Worm (Caenorhabditis elegans) whole organism, early embryonic: ENCODE data around the gene acr-8.

Experiments
- B0310.2 ChIP-seq: sonication (generic microtip); optimal IDR thresholded peaks from 2 replicates; lab custom pipeline; 2016; ENCODE audit warnings: mild to moderate bottlenecking, missing genetic modification characterization, missing compliant biosample characterization
- F13C5.2 ChIP-seq: sonication (generic microtip); optimal IDR thresholded peaks from 2 replicates; lab custom pipeline; 2017; ENCODE audit warnings: mild to moderate bottlenecking, missing genetic modification characterization, inconsistent platforms, missing compliant biosample characterization
- aly-1 ChIP-seq: sonication (generic microtip); optimal IDR thresholded peaks from 2 replicates; lab custom pipeline; 2016; ENCODE audit warnings: missing genetic modification characterization, missing compliant biosample characterization
- ama-1 ChIP-seq: fragments of 150-350 bp; optimal IDR thresholded peaks from 2 replicates; lab custom pipeline; 2014
- ceh-13 ChIP-seq: fragments of 200-800 bp; sonication (Bioruptor generic); optimal IDR thresholded peaks from 2 replicates; lab custom pipeline; 2018; ENCODE audit warnings: mild to moderate bottlenecking, missing genetic modification characterization, missing compliant biosample characterization
- ceh-36 ChIP-seq: sonication (generic microtip); optimal IDR thresholded peaks from 2 replicates; lab custom pipeline; 2016; ENCODE audit warnings: missing genetic modification characterization, inconsistent platforms, missing compliant biosample characterization
- ets-7 ChIP-seq: sonication (generic microtip); optimal IDR thresholded peaks from 2 replicates; lab custom pipeline; 2016; ENCODE audit warnings: missing genotype, missing genetic modification characterization, missing compliant biosample characterization
- flt-1 ChIP-seq: fragments of 200-800 bp; sonication (Bioruptor generic); IDR thresholded peaks from 2 replicates; pipeline ENCODE4 v1.3.6; 2022; ENCODE audit warnings: missing genetic modification characterization, missing compliant biosample characterization
- hmbx-1 ChIP-seq: sonication (generic microtip); optimal IDR thresholded peaks from 2 replicates; lab custom pipeline; 2016; ENCODE audit warnings: mild to moderate bottlenecking, missing genetic modification characterization, missing compliant biosample characterization
- hmg-4 ChIP-seq: fragments of 200-800 bp; sonication (Bioruptor generic); optimal IDR thresholded peaks from 2 replicates; lab custom pipeline; 2018; ENCODE audit warnings: mild to moderate bottlenecking, missing genetic modification characterization, missing compliant biosample characterization
- hnd-1 ChIP-seq: sonication (generic microtip); optimal IDR thresholded peaks from 2 replicates; lab custom pipeline; 2016; ENCODE audit warnings: missing genetic modification characterization, missing compliant biosample characterization
- pes-1 ChIP-seq: fragments of 200-800 bp; sonication (Bioruptor generic); IDR thresholded peaks from 2 replicates; pipeline ENCODE4 v1.3.6; 2022; ENCODE audit warnings: missing genetic modification reagents, missing genetic modification characterization, missing compliant biosample characterization
- scrt-1 ChIP-seq: fragments of 200-800 bp; sonication (Bioruptor generic); IDR thresholded peaks from 2 replicates; pipeline ENCODE4 v1.3.6; 2022; ENCODE audit warnings: missing genetic modification characterization, missing compliant biosample characterization
- sea-1 ChIP-seq: fragments of 200-800 bp; sonication (Bioruptor generic); conservative IDR thresholded peaks from 2 replicates; pipeline ENCODE4 v1.3.6; 2022; ENCODE audit warnings: missing genetic modification characterization, missing compliant biosample characterization
- tbx-11 ChIP-seq: fragments of 200-800 bp; sonication (Bioruptor generic); IDR thresholded peaks from 2 replicates; pipeline ENCODE4 v1.3.6; 2022; ENCODE audit warnings: missing genetic modification characterization, missing compliant biosample characterization
- tbx-37 ChIP-seq: fragments of 200-800 bp; sonication (Bioruptor generic); conservative IDR thresholded peaks from 2 replicates; pipeline ENCODE4 v1.3.6; 2022; ENCODE audit warnings: missing genetic modification reagents, missing genetic modification characterization, missing compliant biosample characterization
- tra-4 ChIP-seq: sonication (generic microtip); optimal IDR thresholded peaks from 2 replicates; lab custom pipeline; 2017; ENCODE audit warnings: missing genetic modification characterization, missing compliant biosample characterization

The acr-8 gene

ce11 chrX:10391174-10391573 is 21.4 kb upstream of the acr-8 start:
- TF ChIP-seq tra-4 (tag; lab: Kevin White, UChicago) (no peak), pes-1 (no peak), hmg-4 (GFP tag; lab: Kevin White, UChicago) (no peak), tbx-37 (GFP tag; lab: Robert Waterston, UW) (no peak; the same call in 1 of the 2 replicates), hmbx-1 (no peak), ama-1 (no peak), flt-1 (GFP tag; lab: Robert Waterston, UW) (no peak), ceh-36 (tag; lab: Kevin White, UChicago) (no peak), F13C5.2 (tag; lab: Kevin White, UChicago) (no peak), B0310.2 (no peak), tbx-11 (no peak)

ce11 chrX:10392792-10393191 is 19.7 kb upstream of the acr-8 start:
- no peak for TF ChIP-seq hmbx-1
- TF ChIP-seq F13C5.2 (tag; lab: Kevin White, UChicago): no peak
- TF ChIP-seq hmg-4 (GFP tag; lab: Kevin White, UChicago): no peak
- no peak for TF ChIP-seq flt-1 (GFP tag; lab: Robert Waterston, UW)
- no peak for TF ChIP-seq hnd-1 (tag; lab: Kevin White, UChicago)
- TF ChIP-seq scrt-1 (GFP tag; lab: Robert Waterston, UW): no peak
- no peak for TF ChIP-seq tbx-37 (GFP tag; lab: Robert Waterston, UW)
- TF ChIP-seq tbx-11: no peak
- TF ChIP-seq sea-1 (GFP tag; lab: Robert Waterston, UW): no peak
- no peak for TF ChIP-seq B0310.2
- TF ChIP-seq aly-1 (tag; lab: Kevin White, UChicago): no peak
- no peak for TF ChIP-seq pes-1
- no peak for TF ChIP-seq tra-4 (tag; lab: Kevin White, UChicago)
- no peak for TF ChIP-seq ceh-36 (tag; lab: Kevin White, UChicago)
- no peak for TF ChIP-seq ama-1
- no peak for TF ChIP-seq ceh-13 (GFP tag; lab: Kevin White, UChicago)

ce11 chrX:10393362-10393761 is 19.2 kb upstream of the acr-8 start:
- no peak for TF ChIP-seq scrt-1 (GFP tag; lab: Robert Waterston, UW)

ce11 chrX:10394238-10394637 is 18.3 kb upstream of the acr-8 start:
- TF ChIP-seq ets-7 (tag; lab: Kevin White, UChicago) (no peak), hmg-4 (GFP tag; lab: Kevin White, UChicago) (peak; percentile 54), ceh-13 (GFP tag; lab: Kevin White, UChicago) (no peak)

ce11 chrX:10395177-10395576 is 17.3 kb upstream of the acr-8 start:
- TF ChIP-seq ets-7 (tag; lab: Kevin White, UChicago) (no peak), tbx-37 (GFP tag; lab: Robert Waterston, UW) (no peak), F13C5.2 (tag; lab: Kevin White, UChicago) (no peak), scrt-1 (GFP tag; lab: Robert Waterston, UW) (no peak), ceh-13 (GFP tag; lab: Kevin White, UChicago) (no peak), ama-1 (no peak), tra-4 (tag; lab: Kevin White, UChicago) (no peak)

ce11 chrX:10395668-10396067 is 16.9 kb upstream of the acr-8 start:
- TF ChIP-seq ets-7 (tag; lab: Kevin White, UChicago) (no peak), tbx-11 (0 out of 2 replicates have a peak, but pooled peaks have one; percentile 33), hmg-4 (GFP tag; lab: Kevin White, UChicago) (peak; percentile 88), F13C5.2 (tag; lab: Kevin White, UChicago) (no peak), ama-1 (no peak), pes-1 (no peak), tra-4 (tag; lab: Kevin White, UChicago) (no peak), ceh-13 (GFP tag; lab: Kevin White, UChicago) (peak; percentile 32), B0310.2 (peak; percentile 75), aly-1 (tag; lab: Kevin White, UChicago) (peak; percentile 70), flt-1 (GFP tag; lab: Robert Waterston, UW) (no peak)

- no peak for TF ChIP-seq tbx-37 (GFP tag; lab: Robert Waterston, UW)
- TF ChIP-seq pes-1: no peak
- TF ChIP-seq ceh-36 (tag; lab: Kevin White, UChicago): no peak
- no peak for TF ChIP-seq scrt-1 (GFP tag; lab: Robert Waterston, UW)
- TF ChIP-seq F13C5.2 (tag; lab: Kevin White, UChicago): no peak
- TF ChIP-seq ama-1: no peak
- TF ChIP-seq hmbx-1: no peak
- no peak for TF ChIP-seq aly-1 (tag; lab: Kevin White, UChicago)
- TF ChIP-seq hmg-4 (GFP tag; lab: Kevin White, UChicago): peak; percentile 65
- 0 out of 2 replicates have a peak, but pooled peaks have one; percentile 26 for TF ChIP-seq tbx-11
- TF ChIP-seq hnd-1 (tag; lab: Kevin White, UChicago): no peak
- TF ChIP-seq B0310.2: no peak
- no peak for TF ChIP-seq ets-7 (tag; lab: Kevin White, UChicago)
- no peak for TF ChIP-seq ceh-13 (GFP tag; lab: Kevin White, UChicago)
- TF ChIP-seq sea-1 (GFP tag; lab: Robert Waterston, UW): no peak
- TF ChIP-seq tra-4 (tag; lab: Kevin White, UChicago): no peak
Observed at ce11 chrX:10396509-10397292, 15.8 kb upstream of the acr-8 start, which contains the start of gene pkn-1. pkn-1 (plus strand) TSS chrX:10397242.

- TF ChIP-seq scrt-1 (GFP tag; lab: Robert Waterston, UW) (no peak), sea-1 (GFP tag; lab: Robert Waterston, UW) (no peak), aly-1 (tag; lab: Kevin White, UChicago) (no peak), hnd-1 (tag; lab: Kevin White, UChicago) (no peak), hmbx-1 (no peak), ama-1 (no peak), ceh-13 (GFP tag; lab: Kevin White, UChicago) (no peak), ets-7 (tag; lab: Kevin White, UChicago) (no peak), ceh-36 (tag; lab: Kevin White, UChicago) (no peak), hmg-4 (GFP tag; lab: Kevin White, UChicago) (no peak), F13C5.2 (tag; lab: Kevin White, UChicago) (no peak), pes-1 (no peak), flt-1 (GFP tag; lab: Robert Waterston, UW) (no peak)
Observed at ce11 chrX:10401118-10401517, 11.4 kb upstream of the acr-8 start.
